Fruit fly (Drosophila melanogaster) whole organism, prepupa: ENCODE results near the gene CG44044.

ENCODE experiments used
- Blimp-1 ChIP-seq: fragments of 200-800 bp; sonication (Bioruptor generic); optimal IDR thresholded peaks from 3 replicates; lab custom pipeline; 2017; ENCODE audit warnings: missing biosample characterization, missing genetic modification characterization, mild to moderate bottlenecking, moderate library complexity, missing genetic modification reagents
- CG10631 ChIP-seq: fragments of 200-800 bp; sonication (Bioruptor generic); optimal IDR thresholded peaks from 2 replicates; lab custom pipeline; 2016; ENCODE audit warnings: missing biosample characterization, missing genetic modification characterization
- CG10669 ChIP-seq: fragments of 200-800 bp; sonication (Bioruptor generic); optimal IDR thresholded peaks from 3 replicates; lab custom pipeline; 2018; ENCODE audit warnings: missing biosample characterization, mild to moderate bottlenecking, missing genetic modification characterization, moderate library complexity
- CG11294 ChIP-seq: fragments of 200-800 bp; sonication (Bioruptor generic); IDR thresholded peaks from 2 replicates; pipeline ENCODE4 v1.3.6; 2022; ENCODE audit warnings: missing biosample characterization, missing genetic modification characterization
- CG11762 ChIP-seq: fragments of 200-800 bp; sonication (Bioruptor generic); optimal IDR thresholded peaks from 3 replicates; lab custom pipeline; 2016; ENCODE audit warnings: missing biosample characterization, missing genetic modification characterization; ENCODE audit not compliant: insufficient read depth
- CG11902 ChIP-seq: fragments of 200-800 bp; sonication (Bioruptor generic); optimal IDR thresholded peaks from 3 replicates; lab custom pipeline; 2016; ENCODE audit warnings: missing biosample characterization, missing genetic modification characterization
- CG1621 ChIP-seq: fragments of 200-800 bp; sonication (Bioruptor generic); optimal IDR thresholded peaks from 3 replicates; lab custom pipeline; 2018; ENCODE audit warnings: missing biosample characterization, mild to moderate bottlenecking, missing genetic modification characterization
- CG16779 ChIP-seq: fragments of 200-800 bp; sonication (Bioruptor generic); optimal IDR thresholded peaks from 3 replicates; lab custom pipeline; 2017; ENCODE audit warnings: missing biosample characterization, mild to moderate bottlenecking, missing genetic modification characterization
- CG3032 ChIP-seq: fragments of 200-800 bp; optimal IDR thresholded peaks from 2 replicates; lab custom pipeline; 2019; ENCODE audit warnings: missing biosample characterization, mild to moderate bottlenecking, missing genetic modification characterization, moderate library complexity
- CG31627 ChIP-seq: fragments of 200-800 bp; sonication (Bioruptor generic); optimal IDR thresholded peaks from 3 replicates; lab custom pipeline; 2016; ENCODE audit warnings: missing biosample characterization, missing genetic modification characterization
- CG34406 ChIP-seq: fragments of 200-800 bp; sonication (Bioruptor generic); optimal IDR thresholded peaks from 3 replicates; lab custom pipeline; 2016; ENCODE audit warnings: missing biosample characterization, missing genetic modification characterization
- CG3919 ChIP-seq: fragments of 200-800 bp; sonication (Bioruptor generic); optimal IDR thresholded peaks from 3 replicates; lab custom pipeline; 2016; ENCODE audit warnings: missing biosample characterization, missing genetic modification characterization
- CG4318 ChIP-seq: fragments of 200-800 bp; sonication (Bioruptor generic); optimal IDR thresholded peaks from 3 replicates; lab custom pipeline; 2017; ENCODE audit warnings: missing biosample characterization, mild to moderate bottlenecking, missing genetic modification characterization
- CG6163 ChIP-seq: fragments of 200-800 bp; sonication (Bioruptor generic); IDR thresholded peaks from 3 replicates; pipeline ENCODE4 v1.3.6; 2022; ENCODE audit warnings: missing biosample characterization, missing genetic modification characterization
- CG6808 ChIP-seq: fragments of 200-800 bp; sonication (Bioruptor generic); optimal IDR thresholded peaks from 3 replicates; lab custom pipeline; 2017; ENCODE audit warnings: missing biosample characterization, missing genetic modification characterization, mild to moderate bottlenecking, moderate library complexity, missing genetic modification reagents
- CG6854 ChIP-seq: fragments of 200-800 bp; sonication (Bioruptor generic); optimal IDR thresholded peaks from 2 replicates; lab custom pipeline; 2017; ENCODE audit warnings: missing biosample characterization, mild to moderate bottlenecking, missing genetic modification characterization
- CG7368 ChIP-seq: fragments of 200-800 bp; sonication (Bioruptor generic); optimal IDR thresholded peaks from 3 replicates; lab custom pipeline; 2016; ENCODE audit warnings: missing biosample characterization, missing genetic modification characterization
- CG8119 ChIP-seq: fragments of 200-800 bp; sonication (Bioruptor generic); IDR thresholded peaks from 3 replicates; pipeline ENCODE4 v1.3.6; 2022; ENCODE audit warnings: missing biosample characterization, missing genetic modification characterization
- CG8319 ChIP-seq: fragments of 200-800 bp; sonication (Bioruptor generic); optimal IDR thresholded peaks from 3 replicates; lab custom pipeline; 2016; ENCODE audit warnings: missing biosample characterization, missing genetic modification characterization
- CG8632 ChIP-seq: fragments of 200-800 bp; sonication (Bioruptor generic); optimal IDR thresholded peaks from 3 replicates; lab custom pipeline; 2016; ENCODE audit warnings: missing biosample characterization, missing genetic modification characterization
- CG9139 ChIP-seq: fragments of 200-800 bp; sonication (Bioruptor generic); optimal IDR thresholded peaks from 3 replicates; lab custom pipeline; 2017; ENCODE audit warnings: missing biosample characterization, mild to moderate bottlenecking, missing genetic modification characterization
- Eip75B ChIP-seq: fragments of 200-800 bp; sonication (Bioruptor generic); optimal IDR thresholded peaks from 3 replicates; lab custom pipeline; 2016; ENCODE audit warnings: missing biosample characterization, missing genetic modification characterization
- Eip78C ChIP-seq: fragments of 200-800 bp; sonication (Bioruptor generic); peaks from one replicate; lab custom pipeline; 2016; ENCODE audit warnings: missing biosample characterization, missing genetic modification characterization
- Eip93F ChIP-seq: fragments of 200-800 bp; sonication (Bioruptor generic); optimal IDR thresholded peaks from 2 replicates; lab custom pipeline; 2016; ENCODE audit warnings: missing biosample characterization, mild to moderate bottlenecking, missing genetic modification characterization
- Ets21C ChIP-seq: fragments of 200-800 bp; sonication (Bioruptor generic); optimal IDR thresholded peaks from 3 replicates; lab custom pipeline; 2016; ENCODE audit warnings: missing biosample characterization, missing genetic modification characterization
- Ets96B ChIP-seq: fragments of 200-800 bp; optimal IDR thresholded peaks from 2 replicates; lab custom pipeline; 2019; ENCODE audit warnings: missing biosample characterization, mild to moderate bottlenecking, missing genetic modification characterization, moderate library complexity
- Hr38 ChIP-seq: sonication (Bioruptor generic); optimal IDR thresholded peaks from 2 replicates; lab custom pipeline; 2016; ENCODE audit warnings: missing biosample characterization, missing genetic modification characterization
- Hr39 ChIP-seq: fragments of 200-800 bp; sonication (Bioruptor generic); optimal IDR thresholded peaks from 2 replicates; lab custom pipeline; 2016; ENCODE audit warnings: missing biosample characterization, missing genetic modification characterization
- Hr4 ChIP-seq: fragments of 200-800 bp; sonication (Bioruptor generic); optimal IDR thresholded peaks from 3 replicates; lab custom pipeline; 2016; ENCODE audit warnings: missing biosample characterization, missing genetic modification characterization
- Lpt ChIP-seq: fragments of 200-800 bp; sonication (Bioruptor generic); optimal IDR thresholded peaks from 3 replicates; lab custom pipeline; 2016; ENCODE audit warnings: missing biosample characterization, missing genetic modification characterization
- Met ChIP-seq: fragments of 200-800 bp; sonication (Bioruptor generic); optimal IDR thresholded peaks from 3 replicates; lab custom pipeline; 2016; ENCODE audit warnings: missing biosample characterization, missing genetic modification characterization
- Sox102F ChIP-seq: fragments of 200-800 bp; sonication (Bioruptor generic); optimal IDR thresholded peaks from 2 replicates; lab custom pipeline; 2016; ENCODE audit warnings: missing biosample characterization, mild to moderate bottlenecking, missing genetic modification characterization
- Sox14 ChIP-seq: fragments of 200-800 bp; sonication (Bioruptor generic); optimal IDR thresholded peaks from 3 replicates; lab custom pipeline; 2016; ENCODE audit warnings: missing biosample characterization, missing genetic modification characterization
- Sox15 ChIP-seq: fragments of 200-800 bp; sonication (Bioruptor generic); optimal IDR thresholded peaks from 3 replicates; lab custom pipeline; 2016; ENCODE audit warnings: missing biosample characterization, missing genetic modification characterization
- achi ChIP-seq: fragments of 200-800 bp; sonication (Bioruptor generic); optimal IDR thresholded peaks from 3 replicates; lab custom pipeline; 2016; ENCODE audit warnings: missing biosample characterization, missing genetic modification characterization
- acj6 ChIP-seq: fragments of 200-800 bp; sonication (Bioruptor generic); optimal IDR thresholded peaks from 3 replicates; lab custom pipeline; 2016; ENCODE audit warnings: missing biosample characterization, missing genetic modification characterization
- eg ChIP-seq: fragments of 200-800 bp; sonication (Bioruptor generic); IDR thresholded peaks from 3 replicates; pipeline ENCODE4 v1.3.6; 2022; ENCODE audit warnings: missing biosample characterization, missing genetic modification characterization
- esn ChIP-seq: fragments of 200-800 bp; sonication (Bioruptor generic); optimal IDR thresholded peaks from 2 replicates; lab custom pipeline; 2016; ENCODE audit warnings: missing biosample characterization, mild to moderate bottlenecking, missing genetic modification characterization, moderate library complexity
- fkh ChIP-seq: fragments of 200-800 bp; sonication (Bioruptor generic); optimal IDR thresholded peaks from 3 replicates; lab custom pipeline; 2017; ENCODE audit warnings: missing biosample characterization, mild to moderate bottlenecking, missing genetic modification characterization, moderate library complexity
- net ChIP-seq: fragments of 200-800 bp; sonication (Bioruptor generic); optimal IDR thresholded peaks from 3 replicates; lab custom pipeline; 2016; ENCODE audit warnings: missing biosample characterization, missing genetic modification characterization
- pdm3 ChIP-seq: fragments of 200-800 bp; sonication (Bioruptor generic); optimal IDR thresholded peaks from 3 replicates; lab custom pipeline; 2016; ENCODE audit warnings: missing biosample characterization, missing genetic modification characterization
- ss ChIP-seq, 2 experiments: fragments of 200-800 bp; sonication (Bioruptor generic); optimal IDR thresholded peaks; 2 replicates in 1 of 2; 3 replicates in 1 of 2; lab custom pipeline; 2017 to 2018; ENCODE audit warnings: mild to moderate bottlenecking in 2 of 2, missing biosample characterization in 2 of 2, missing genetic modification characterization in 2 of 2, moderate library complexity in 1 of 2
- svp ChIP-seq: fragments of 200-800 bp; sonication (Bioruptor generic); peaks from one replicate; lab custom pipeline; 2016; ENCODE audit warnings: missing biosample characterization, missing genetic modification characterization
- vri ChIP-seq: fragments of 200-800 bp; sonication (Bioruptor generic); optimal IDR thresholded peaks from 3 replicates; lab custom pipeline; 2016; ENCODE audit warnings: missing biosample characterization, mild to moderate bottlenecking, missing genetic modification characterization

The CG44044 gene

DNA sequence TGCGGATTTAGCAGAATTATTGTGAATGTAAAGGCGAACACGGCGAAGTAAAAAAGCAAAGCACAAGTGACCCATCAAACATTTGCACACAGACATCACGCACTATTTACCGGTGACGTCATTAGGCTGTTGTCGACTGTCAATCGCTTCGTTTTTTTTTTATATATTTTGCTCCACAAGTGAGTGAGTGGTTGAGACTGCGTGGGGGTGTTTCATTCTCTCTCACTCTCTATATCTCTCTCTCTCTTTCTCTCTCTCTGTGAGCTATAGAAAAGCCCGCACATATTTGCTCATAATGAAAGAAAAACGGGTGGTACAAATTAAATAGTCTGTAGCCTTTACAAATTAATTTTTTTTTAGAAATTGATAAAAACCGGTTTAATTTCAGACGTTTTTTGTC, 44.1 kb upstream of the CG44044 start (continued):
- TF ChIP-seq CG8632 (no peak), Eip78C (GFP tag; lab: Kevin White, UChicago) (peak; percentile 27), ss (GFP tag; optimal IDR thresholded peaks at IDR 0.05; lab: Kevin White, UChicago) (no peak), Ets21C (GFP tag; lab: Kevin White, UChicago) (no peak), svp (GFP tag; lab: Kevin White, UChicago) (no peak), Blimp-1 (GFP tag; lab: Kevin White, UChicago) (no peak), CG6854 (no peak), Hr38 (GFP tag; lab: Kevin White, UChicago) (no peak), Hr4 (GFP tag; lab: Kevin White, UChicago) (no peak), Sox102F (no peak), esn (no peak), eg (GFP tag; lab: Robert Waterston, UW) (peak; percentile 51; the same call in 1 of the 3 replicates), fkh (GFP tag; lab: Kevin White, UChicago) (peak; percentile 53)

DNA sequence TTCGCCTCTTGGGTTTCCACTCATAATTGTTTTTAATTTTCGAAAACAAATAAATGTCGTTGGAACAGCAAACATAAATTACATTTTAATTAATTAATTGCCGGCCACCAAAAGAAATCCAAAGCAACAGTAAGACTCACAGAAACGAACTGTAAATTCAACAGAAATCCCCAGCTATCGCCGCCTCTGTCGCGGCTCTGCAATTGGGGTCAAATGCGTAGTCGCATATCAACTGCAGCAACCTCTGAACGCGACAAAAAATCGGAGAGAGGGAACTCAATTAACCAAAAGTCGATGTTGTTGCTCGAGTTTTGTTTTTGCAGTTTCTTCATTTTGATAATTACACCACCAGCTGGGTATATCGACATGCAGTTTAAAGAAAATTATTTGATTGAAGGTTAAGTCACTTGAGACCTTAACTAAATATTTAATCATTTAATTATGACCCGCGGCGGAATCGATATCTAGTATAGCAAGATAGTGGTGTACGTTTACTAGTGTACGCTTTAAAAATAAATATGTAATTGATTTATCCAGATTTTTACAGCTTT, 42.2 kb upstream of the CG44044 start:
- TF ChIP-seq svp (GFP tag; lab: Kevin White, UChicago), result peak; percentile 88
- TF ChIP-seq fkh (GFP tag; lab: Kevin White, UChicago), result no peak
- 0 out of 3 replicates have a peak, but pooled peaks have one; percentile 25 for TF ChIP-seq eg (GFP tag; lab: Robert Waterston, UW)
- TF ChIP-seq CG8319 (GFP tag; lab: Kevin White, UChicago), result no peak
- peak; percentile 44 for TF ChIP-seq Eip78C (GFP tag; lab: Kevin White, UChicago)

DNA sequence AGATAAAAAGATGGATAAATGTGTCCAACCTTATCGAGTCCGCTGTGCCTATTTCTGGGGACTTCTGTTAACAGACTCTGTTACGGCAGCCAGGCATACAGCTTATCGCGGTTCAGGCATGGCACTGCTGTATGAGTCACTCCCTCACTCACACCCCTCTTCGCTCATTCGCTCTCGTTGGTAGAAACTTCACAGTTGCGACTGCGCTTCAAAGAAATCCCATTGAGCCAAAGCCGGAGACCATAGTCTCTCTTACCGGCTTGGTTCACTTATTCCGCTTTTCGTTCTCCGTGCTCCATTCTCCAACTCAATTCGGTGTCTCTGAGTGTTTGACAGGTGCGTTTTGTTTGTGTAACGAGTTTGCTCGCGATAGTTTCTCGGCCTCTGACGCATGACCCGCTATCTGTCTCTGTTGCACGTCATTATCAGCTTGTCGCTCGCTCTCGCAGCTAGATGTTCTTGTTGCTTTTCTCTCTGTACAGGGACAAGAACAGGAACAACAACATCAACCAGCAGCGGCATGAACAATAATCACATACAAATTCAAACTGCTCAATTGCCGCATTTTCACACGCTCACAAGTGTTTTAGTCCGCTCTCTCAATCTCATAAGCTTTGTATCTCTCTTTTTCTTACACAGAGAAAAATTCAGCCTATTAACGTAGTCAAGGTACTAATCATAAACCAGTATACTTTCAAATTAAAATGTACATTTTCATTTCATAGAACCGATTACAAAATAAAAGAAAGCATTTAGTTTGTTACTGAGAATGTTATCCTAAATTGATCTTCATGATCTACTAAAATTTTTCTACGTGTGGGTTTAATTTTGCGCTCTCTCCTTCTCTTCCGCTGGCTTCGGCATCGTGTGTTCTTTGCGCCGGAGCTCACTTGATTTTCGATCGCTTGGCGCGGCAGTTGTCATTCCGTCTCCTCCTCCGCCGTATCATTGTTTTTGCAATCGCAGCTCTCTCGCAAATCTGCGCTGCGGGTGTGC, 41.3 kb upstream of the CG44044 start:
- TF ChIP-seq net (GFP tag; lab: Kevin White, UChicago) (peak; percentile 100), CG34406 (peak; percentile 100), CG10669 (GFP tag; lab: Kevin White, UChicago) (peak; percentile 99), CG8119 (peak; percentile 100), Blimp-1 (GFP tag; lab: Kevin White, UChicago) (peak; percentile 97), Eip75B (peak; percentile 100), Hr39 (GFP tag; lab: Kevin White, UChicago) (peak; percentile 100), Ets21C (GFP tag; lab: Kevin White, UChicago) (peak; percentile 99), pdm3 (GFP tag; lab: Kevin White, UChicago) (peak; percentile 100), fkh (GFP tag; lab: Kevin White, UChicago) (peak; percentile 87), svp (GFP tag; lab: Kevin White, UChicago) (peak; percentile 100), CG31627 (peak; percentile 100), Ets96B (tag; lab: Kevin White, UChicago) (peak; percentile 100), CG11294 (GFP tag; lab: Robert Waterston, UW) (peak; percentile 99), CG3032 (tag; lab: Kevin White, UChicago) (peak; percentile 99), vri (GFP tag; lab: Kevin White, UChicago) (peak; percentile 99), CG8319 (GFP tag; lab: Kevin White, UChicago) (peak; percentile 99), Lpt (GFP tag; lab: Kevin White, UChicago) (peak; percentile 99), achi (GFP tag; lab: Kevin White, UChicago) (peak; percentile 99), acj6 (GFP tag; lab: Kevin White, UChicago) (peak; percentile 100), Eip93F (GFP tag; lab: Kevin White, UChicago) (peak; percentile 97), CG10631 (GFP tag; lab: Kevin White, UChicago) (peak; percentile 100), CG6808 (GFP tag; lab: Kevin White, UChicago) (peak; percentile 98), CG16779 (tag; lab: Kevin White, UChicago) (peak; percentile 99), CG9139 (peak; percentile 99), esn (peak; percentile 100), CG7368 (GFP tag; lab: Kevin White, UChicago) (peak; percentile 99), CG11902 (GFP tag; lab: Kevin White, UChicago) (peak; percentile 99), CG4318 (GFP tag; lab: Kevin White, UChicago) (peak; percentile 97), Sox15 (peak; percentile 99), Sox14 (GFP tag; lab: Kevin White, UChicago) (peak; percentile 100), CG1621 (tag; lab: Kevin White, UChicago) (peak; percentile 98), Met (GFP tag; lab: Kevin White, UChicago) (peak; percentile 100), CG3919 (GFP tag; lab: Kevin White, UChicago) (peak; percentile 99), CG11762 (GFP tag; lab: Kevin White, UChicago) (peak; percentile 99), CG6163 (GFP tag; lab: Robert Waterston, UW) (peak; percentile 100)
